Worm (Caenorhabditis elegans) whole organism, early embryonic: ENCODE data around the gene F59A1.15.

Experiments
- aly-1 ChIP-seq: sonication (generic microtip); optimal IDR thresholded peaks from 2 replicates; lab custom pipeline; 2016; ENCODE audit warnings: missing genetic modification characterization, missing compliant biosample characterization
- ama-1 ChIP-seq: fragments of 150-350 bp; optimal IDR thresholded peaks from 2 replicates; lab custom pipeline; 2014
- ceh-36 ChIP-seq: sonication (generic microtip); optimal IDR thresholded peaks from 2 replicates; lab custom pipeline; 2016; ENCODE audit warnings: missing genetic modification characterization, inconsistent platforms, missing compliant biosample characterization
- hmbx-1 ChIP-seq: sonication (generic microtip); optimal IDR thresholded peaks from 2 replicates; lab custom pipeline; 2016; ENCODE audit warnings: mild to moderate bottlenecking, missing genetic modification characterization, missing compliant biosample characterization
- hmg-4 ChIP-seq: fragments of 200-800 bp; sonication (Bioruptor generic); optimal IDR thresholded peaks from 2 replicates; lab custom pipeline; 2018; ENCODE audit warnings: mild to moderate bottlenecking, missing genetic modification characterization, missing compliant biosample characterization
- hnd-1 ChIP-seq: sonication (generic microtip); optimal IDR thresholded peaks from 2 replicates; lab custom pipeline; 2016; ENCODE audit warnings: missing genetic modification characterization, missing compliant biosample characterization

DNA sequence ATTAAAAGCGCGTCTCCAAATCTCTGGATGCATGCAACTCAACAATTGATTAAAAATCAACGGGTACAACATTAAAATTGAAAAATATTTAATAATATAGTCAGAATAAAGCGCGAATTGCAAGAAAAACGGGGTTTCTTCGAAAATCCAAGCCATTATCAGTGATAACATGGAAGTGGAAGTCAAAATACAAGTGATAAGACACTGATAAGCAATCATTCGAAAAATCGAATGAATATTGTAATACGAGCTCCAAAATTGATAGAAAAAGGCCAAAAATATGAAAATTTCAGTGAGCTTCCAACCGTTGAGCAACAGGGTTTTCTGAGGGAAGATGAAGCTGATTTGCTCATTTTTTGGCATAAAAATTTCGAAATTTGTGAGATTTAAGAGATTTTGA, 10.6 kb upstream of the F59A1.15 start:
- TF ChIP-seq hnd-1 (tag; lab: Kevin White, UChicago) (no peak), aly-1 (tag; lab: Kevin White, UChicago) (no peak), ama-1 (lab: Kevin White, UChicago) (no peak), hmg-4 (GFP tag; lab: Kevin White, UChicago) (no peak), hmbx-1 (tag; lab: Kevin White, UChicago) (no peak), ceh-36 (no peak)
